Fruit fly (Drosophila melanogaster): ENCODE results near the gene TMEM216.

TMEM216 gene

dm6 chr3R:8725179-8725578, 9.1 kb downstream of the TMEM216 start, which contains the start of gene ouib:
ouib (plus strand) TSS chr3R:8725479.
- TF ChIP-seq tj (GFP tag; optimal IDR thresholded peaks at IDR 0.05) (no peak), bab1 (GFP tag; optimal IDR thresholded peaks at IDR 0.05) (no peak), pad (GFP tag; optimal IDR thresholded peaks at IDR 0.05) (no peak), Clk (GFP tag; optimal IDR thresholded peaks at IDR 0.05) (no peak), kay (GFP tag; ENCODE audit: borderline replicate concordance) (peak; percentile 73), CG12768 (GFP tag; optimal IDR thresholded peaks at IDR 0.05) (no peak), ovo (GFP tag; optimal IDR thresholded peaks at IDR 0.05) (no peak), toe (GFP tag; optimal IDR thresholded peaks at IDR 0.05) (no peak)

- TF ChIP-seq cic (GFP tag; optimal IDR thresholded peaks at IDR 0.05) (no peak), Mnt (GFP tag; optimal IDR thresholded peaks at IDR 0.05) (peak; percentile 19), CG7101 (tag; optimal IDR thresholded peaks at IDR 0.05) (peak; percentile 25)
Observed at dm6 chr3R:8726632-8727031, 10.6 kb downstream of the TMEM216 start, which contains the start of gene CG8159. CG8159 (plus strand) TSS chr3R:8726854.

- TF ChIP-seq CG7101 (tag; optimal IDR thresholded peaks at IDR 0.05) (no peak), kay (GFP tag; ENCODE audit: borderline replicate concordance) (peak; percentile 39)
Observed at dm6 chr3R:8729542-8729941, 13.5 kb downstream of the TMEM216 start, which contains the start of gene ranshi. ranshi (minus strand) TSS chr3R:8729693.

dm6 chr3R:8731597-8732263, 15.7 kb downstream of the TMEM216 start, which contains the start of the genes M1BP and CG8202:
M1BP (minus strand) TSS chr3R:8731698.
CG8202 (plus strand) TSS chr3R:8732091.
- TF ChIP-seq bab1 (GFP tag; optimal IDR thresholded peaks at IDR 0.05) (peak; percentile 75), CG7101 (tag; optimal IDR thresholded peaks at IDR 0.05) (peak; percentile 93), toe (GFP tag; optimal IDR thresholded peaks at IDR 0.05) (peak; percentile 74), CG1620 (GFP tag; optimal IDR thresholded peaks at IDR 0.05) (peak; percentile 68), ovo (GFP tag; optimal IDR thresholded peaks at IDR 0.05) (peak; percentile 73), CG11617 (GFP tag; optimal IDR thresholded peaks at IDR 0.05) (peak; percentile 96), Hr96 (GFP tag; optimal IDR thresholded peaks at IDR 0.05) (no peak), Crg-1 (GFP tag; optimal IDR thresholded peaks at IDR 0.05) (peak; percentile 67), CG7045 (GFP tag; optimal IDR thresholded peaks at IDR 0.05) (peak; percentile 92), tj (GFP tag; optimal IDR thresholded peaks at IDR 0.05) (peak; percentile 76), pad (GFP tag; optimal IDR thresholded peaks at IDR 0.05) (peak; percentile 77), kay (GFP tag; ENCODE audit: borderline replicate concordance) (peak; percentile 25), CG14711 (tag; optimal IDR thresholded peaks at IDR 0.05) (peak; percentile 84), cic (GFP tag; optimal IDR thresholded peaks at IDR 0.05) (peak; percentile 1), Mnt (GFP tag; optimal IDR thresholded peaks at IDR 0.05) (peak; percentile 53), cnc (optimal IDR thresholded peaks at IDR 0.05) (no peak), CG5204 (GFP tag; optimal IDR thresholded peaks at IDR 0.05) (no peak), CG12768 (GFP tag; optimal IDR thresholded peaks at IDR 0.05) (peak; percentile 93), Clk (GFP tag; optimal IDR thresholded peaks at IDR 0.05) (peak; percentile 1), CG33017 (tag; optimal IDR thresholded peaks at IDR 0.05) (peak; percentile 90)

dm6 chr3R:8739161-8739783, 23.2 kb downstream of the TMEM216 start:
- TF ChIP-seq Mnt (GFP tag; optimal IDR thresholded peaks at IDR 0.05) = no peak
- no peak for TF ChIP-seq pad (GFP tag; optimal IDR thresholded peaks at IDR 0.05)
- no peak for TF ChIP-seq kay (GFP tag; ENCODE audit: borderline replicate concordance)
- TF ChIP-seq bab1 (GFP tag; optimal IDR thresholded peaks at IDR 0.05) = no peak
- no peak for TF ChIP-seq Clk (GFP tag; optimal IDR thresholded peaks at IDR 0.05)
- TF ChIP-seq toe (GFP tag; optimal IDR thresholded peaks at IDR 0.05) = no peak
- no peak for TF ChIP-seq ovo (GFP tag; optimal IDR thresholded peaks at IDR 0.05)
- TF ChIP-seq Crg-1 (GFP tag; optimal IDR thresholded peaks at IDR 0.05) = no peak
- TF ChIP-seq CG7101 (tag; optimal IDR thresholded peaks at IDR 0.05) = no peak
- TF ChIP-seq tj (GFP tag; optimal IDR thresholded peaks at IDR 0.05) = no peak
- TF ChIP-seq cnc (optimal IDR thresholded peaks at IDR 0.05) = no peak
- no peak for TF ChIP-seq CG12768 (GFP tag; optimal IDR thresholded peaks at IDR 0.05)
- TF ChIP-seq Hr96 (GFP tag; optimal IDR thresholded peaks at IDR 0.05) = no peak
- TF ChIP-seq CG11617 (GFP tag; optimal IDR thresholded peaks at IDR 0.05) = no peak
- TF ChIP-seq CG7045 (GFP tag; optimal IDR thresholded peaks at IDR 0.05) = no peak
- TF ChIP-seq cic (GFP tag; optimal IDR thresholded peaks at IDR 0.05) = no peak
- TF ChIP-seq CG33017 (tag; optimal IDR thresholded peaks at IDR 0.05) = no peak
- TF ChIP-seq CG5204 (GFP tag; optimal IDR thresholded peaks at IDR 0.05) = no peak
- TF ChIP-seq CG14711 (tag; optimal IDR thresholded peaks at IDR 0.05) = no peak
- no peak for TF ChIP-seq CG1620 (GFP tag; optimal IDR thresholded peaks at IDR 0.05)

dm6 chr3R:8740118-8740517, 24.1 kb downstream of the TMEM216 start:
- peak; percentile 55 for TF ChIP-seq kay (GFP tag; ENCODE audit: borderline replicate concordance)
- no peak for TF ChIP-seq CG33017 (tag; optimal IDR thresholded peaks at IDR 0.05)

- no peak for TF ChIP-seq Clk (GFP tag; optimal IDR thresholded peaks at IDR 0.05)
- TF ChIP-seq cnc (optimal IDR thresholded peaks at IDR 0.05) = no peak
- no peak for TF ChIP-seq CG33017 (tag; optimal IDR thresholded peaks at IDR 0.05)
- TF ChIP-seq CG12768 (GFP tag; optimal IDR thresholded peaks at IDR 0.05) = no peak
- TF ChIP-seq CG11617 (GFP tag; optimal IDR thresholded peaks at IDR 0.05) = no peak
- TF ChIP-seq Hr96 (GFP tag; optimal IDR thresholded peaks at IDR 0.05) = no peak
Observed at dm6 chr3R:8741248-8741647, 25.2 kb downstream of the TMEM216 start.

Measured in whole organism, adult.